Worm (Caenorhabditis elegans) whole organism, mixed stage, embryonic: Measurements from ENCODE around the gene R13H4.5.
A peak's percentile ranks its signal among the peaks of the same experiment; 100 is the strongest.

Experiments
- blmp-1 ChIP-seq: fragments of 150-350 bp; optimal IDR thresholded peaks from 2 replicates; lab custom pipeline; 2014; ENCODE audit warnings: missing biosample characterization, missing genetic modification characterization
- ceh-39 ChIP-seq: fragments of 150-350 bp; optimal IDR thresholded peaks from 2 replicates; lab custom pipeline; 2014; ENCODE audit warnings: missing biosample characterization, missing genetic modification characterization
- ceh-43 ChIP-seq: fragments of 200-800 bp; sonication (Bioruptor generic); optimal IDR thresholded peaks from 2 replicates; lab custom pipeline; 2018; ENCODE audit warnings: mild to moderate bottlenecking, missing genetic modification characterization, moderate library complexity, missing compliant biosample characterization
- ces-1 ChIP-seq: fragments of 150-350 bp; optimal IDR thresholded peaks from 2 replicates; lab custom pipeline; 2014; ENCODE audit warnings: missing biosample characterization, missing genetic modification reagents, missing genetic modification characterization
- cnd-1 ChIP-seq: fragments of 200-800 bp; sonication (Bioruptor generic); optimal IDR thresholded peaks from 2 replicates; lab custom pipeline; 2018; ENCODE audit warnings: mild to moderate bottlenecking, missing genetic modification characterization, missing compliant biosample characterization
- drap-1 ChIP-seq: fragments of 200-800 bp; sonication (Bioruptor generic); optimal IDR thresholded peaks from 3 replicates; lab custom pipeline; 2018; ENCODE audit warnings: mild to moderate bottlenecking, missing genetic modification characterization, missing compliant biosample characterization
- elt-1 ChIP-seq: sonication (generic microtip); optimal IDR thresholded peaks from 2 replicates; lab custom pipeline; 2017; ENCODE audit warnings: missing genetic modification characterization, mild to moderate bottlenecking, missing compliant biosample characterization, antibody characterized with exemption, moderate library complexity, borderline replicate concordance; ENCODE audit not compliant: insufficient read depth
- flh-1 ChIP-seq: fragments of 200-800 bp; sonication (Bioruptor generic); optimal IDR thresholded peaks from 2 replicates; lab custom pipeline; 2018; ENCODE audit warnings: mild to moderate bottlenecking, missing genetic modification characterization, moderate library complexity, missing compliant biosample characterization
- lin-13 ChIP-seq: fragments of 150-350 bp; optimal IDR thresholded peaks from 2 replicates; lab custom pipeline; 2014; ENCODE audit warnings: missing biosample characterization, missing genetic modification characterization
- nhr-12 ChIP-seq: fragments of 150-350 bp; optimal IDR thresholded peaks from 2 replicates; lab custom pipeline; 2014; ENCODE audit warnings: missing biosample characterization, missing genetic modification characterization
- nhr-2 ChIP-seq: fragments of 150-350 bp; optimal IDR thresholded peaks from 2 replicates; lab custom pipeline; 2014; ENCODE audit warnings: missing biosample characterization, missing genetic modification characterization
- nhr-28 ChIP-seq: fragments of 150-350 bp; optimal IDR thresholded peaks from 2 replicates; lab custom pipeline; 2014; ENCODE audit warnings: missing biosample characterization, missing genetic modification characterization
- pha-4 ChIP-seq: fragments of 150-350 bp; optimal IDR thresholded peaks from 2 replicates; lab custom pipeline; 2018; ENCODE audit warnings: missing biosample characterization, missing genetic modification reagents, missing genetic modification characterization
- tbx-8 ChIP-seq: fragments of 200-800 bp; sonication (Bioruptor generic); optimal IDR thresholded peaks from 2 replicates; lab custom pipeline; 2018; ENCODE audit warnings: mild to moderate bottlenecking, missing genetic modification characterization, moderate library complexity, missing compliant biosample characterization
- zip-8 ChIP-seq: fragments of 150-350 bp; optimal IDR thresholded peaks from 2 replicates; lab custom pipeline; 2014; ENCODE audit warnings: missing biosample characterization, missing genetic modification characterization
- ztf-11 ChIP-seq: fragments of 150-350 bp; optimal IDR thresholded peaks from 2 replicates; lab custom pipeline; 2014; ENCODE audit warnings: missing biosample characterization, missing genetic modification characterization

R13H4.5 gene

DNA sequence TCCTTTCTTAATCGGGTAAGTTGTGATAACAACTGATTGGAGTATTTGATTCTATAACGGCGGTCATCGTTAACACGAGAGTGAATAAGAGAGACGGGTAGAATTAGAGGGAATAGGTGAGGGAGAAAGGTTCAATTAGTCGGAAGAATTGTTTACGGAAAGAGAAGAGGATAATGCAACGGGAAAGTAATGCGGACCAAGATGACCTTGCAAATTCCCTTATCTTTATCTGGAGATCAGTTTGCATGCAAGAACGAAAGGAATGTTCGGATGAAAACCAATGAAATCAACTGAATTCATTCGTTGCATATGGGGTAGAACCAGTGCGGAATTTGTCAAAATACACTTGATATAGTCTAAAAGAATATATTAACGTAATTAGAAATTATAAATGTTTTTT lies 41.7 kb downstream of the R13H4.5 start:
- TF ChIP-seq flh-1 (GFP tag; lab: Kevin White, UChicago) (no peak), nhr-28 (no peak), zip-8 (tag; lab: Kevin White, UChicago) (no peak), nhr-2 (tag; lab: Kevin White, UChicago) (no peak), ceh-39 (tag; lab: Kevin White, UChicago) (no peak), elt-1 (tag; lab: Kevin White, UChicago) (peak; percentile 79)

DNA sequence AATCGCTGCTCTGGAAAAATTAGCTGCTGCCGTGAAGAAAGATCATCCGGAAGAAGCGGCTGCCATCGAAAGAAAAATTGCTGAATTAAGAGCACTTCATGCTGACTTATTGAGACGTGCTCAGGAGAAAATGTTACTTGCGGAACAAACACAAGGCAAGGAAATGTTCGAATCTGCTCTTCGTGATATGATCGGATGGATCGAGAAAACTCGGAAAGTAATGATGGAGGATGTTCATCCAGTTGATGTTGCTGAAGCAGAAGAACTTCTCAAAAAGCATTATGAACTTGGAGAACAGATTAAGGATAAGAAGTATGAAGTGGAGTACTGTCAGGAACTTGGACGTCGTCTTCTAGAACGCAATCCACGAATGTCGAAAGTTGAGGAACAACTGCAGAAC lies 45.5 kb downstream of the R13H4.5 start:
- TF ChIP-seq ztf-11 (tag; lab: Kevin White, UChicago) (no peak), lin-13 (tag; lab: Kevin White, UChicago) (no peak), blmp-1 (tag; lab: Kevin White, UChicago) (no peak), ceh-43 (GFP tag; lab: Kevin White, UChicago) (no peak), pha-4 (tag; lab: Kevin White, UChicago) (no peak), nhr-12 (tag; lab: Kevin White, UChicago) (no peak), ces-1 (GFP tag; lab: Kevin White, UChicago) (no peak), tbx-8 (GFP tag; lab: Kevin White, UChicago) (no peak), cnd-1 (tag; lab: Kevin White, UChicago) (no peak), drap-1 (no peak)
